Worm (Caenorhabditis elegans): Measurements from ENCODE around the gene magu-4.

DNA sequence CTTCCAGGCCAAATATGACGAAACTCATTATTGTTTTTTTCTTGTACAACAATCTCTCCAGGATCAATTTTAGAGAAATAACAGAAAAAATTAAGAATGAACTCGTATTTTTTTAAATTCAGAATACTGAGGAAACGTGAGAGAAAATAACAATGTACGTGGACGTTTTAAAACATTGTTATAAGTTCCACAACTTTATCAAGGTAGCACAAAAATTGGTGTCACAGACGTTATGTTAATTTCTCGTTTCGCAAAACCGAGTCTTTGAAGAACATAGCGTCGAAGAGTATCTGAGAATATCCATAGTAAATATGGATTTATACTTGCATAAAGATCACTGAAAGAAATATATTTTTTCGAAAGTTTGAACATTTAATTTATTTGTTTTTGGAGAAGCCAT is 41.5 kb downstream of the magu-4 start, which contains the start of gene T04B2.8:
- TF ChIP-seq ceh-28 (tag; optimal IDR thresholded peaks at IDR 0.05) (no peak), lir-3 (tag; optimal IDR thresholded peaks at IDR 0.05) (no peak), daf-19 (GFP tag; conservative IDR thresholded peaks at IDR 0.05) (no peak), lin-15B (tag; optimal IDR thresholded peaks at IDR 0.05) (no peak), unc-39 (tag; optimal IDR thresholded peaks at IDR 0.05) (no peak), hlh-11 (tag; optimal IDR thresholded peaks at IDR 0.05) (no peak), nhr-76 (tag; optimal IDR thresholded peaks at IDR 0.05) (no peak), snpc-1.2 (GFP tag; IDR thresholded peaks at IDR 0.05) (no peak)
